Worm (Caenorhabditis elegans) whole organism, mixed stage, embryonic: Measurements from ENCODE around the gene lgc-42.
A peak's percentile ranks its signal among the peaks of the same experiment; 100 is the strongest.

Experiments used
- M03D4.4 ChIP-seq: sonication (generic microtip); optimal IDR thresholded peaks from 2 replicates; lab custom pipeline; 2017; ENCODE audit warnings: mild to moderate bottlenecking, missing genetic modification characterization, missing compliant biosample characterization
- bed-3 ChIP-seq: fragments of 200-800 bp; sonication (Bioruptor generic); optimal IDR thresholded peaks from 3 replicates; lab custom pipeline; 2018; ENCODE audit warnings: mild to moderate bottlenecking, missing genetic modification characterization, moderate library complexity, missing compliant biosample characterization
- blmp-1 ChIP-seq: fragments of 150-350 bp; optimal IDR thresholded peaks from 2 replicates; lab custom pipeline; 2014; ENCODE audit warnings: missing biosample characterization, missing genetic modification characterization
- ceh-39 ChIP-seq: fragments of 150-350 bp; optimal IDR thresholded peaks from 2 replicates; lab custom pipeline; 2014; ENCODE audit warnings: missing biosample characterization, missing genetic modification characterization
- ceh-43 ChIP-seq: fragments of 200-800 bp; sonication (Bioruptor generic); optimal IDR thresholded peaks from 2 replicates; lab custom pipeline; 2018; ENCODE audit warnings: mild to moderate bottlenecking, missing genetic modification characterization, moderate library complexity, missing compliant biosample characterization
- ceh-83 ChIP-seq: fragments of 200-800 bp; sonication (Bioruptor generic); optimal IDR thresholded peaks from 2 replicates; lab custom pipeline; 2018; ENCODE audit warnings: mild to moderate bottlenecking, missing genetic modification characterization, missing compliant biosample characterization
- ces-1 ChIP-seq: fragments of 150-350 bp; optimal IDR thresholded peaks from 2 replicates; lab custom pipeline; 2014; ENCODE audit warnings: missing biosample characterization, missing genetic modification reagents, missing genetic modification characterization
- cnd-1 ChIP-seq: fragments of 200-800 bp; sonication (Bioruptor generic); optimal IDR thresholded peaks from 2 replicates; lab custom pipeline; 2018; ENCODE audit warnings: mild to moderate bottlenecking, missing genetic modification characterization, missing compliant biosample characterization
- drap-1 ChIP-seq: fragments of 200-800 bp; sonication (Bioruptor generic); optimal IDR thresholded peaks from 3 replicates; lab custom pipeline; 2018; ENCODE audit warnings: mild to moderate bottlenecking, missing genetic modification characterization, missing compliant biosample characterization
- elt-1 ChIP-seq: sonication (generic microtip); optimal IDR thresholded peaks from 2 replicates; lab custom pipeline; 2017; ENCODE audit warnings: missing genetic modification characterization, mild to moderate bottlenecking, missing compliant biosample characterization, antibody characterized with exemption, moderate library complexity, borderline replicate concordance; ENCODE audit not compliant: insufficient read depth
- elt-3 ChIP-seq: fragments of 150-350 bp; optimal IDR thresholded peaks from 2 replicates; lab custom pipeline; 2014; ENCODE audit warnings: missing biosample characterization, missing genetic modification characterization
- ham-2 ChIP-seq: fragments of 200-800 bp; sonication (Bioruptor generic); optimal IDR thresholded peaks from 2 replicates; lab custom pipeline; 2018; ENCODE audit warnings: mild to moderate bottlenecking, missing genetic modification characterization, missing compliant biosample characterization
- hlh-1 ChIP-seq: fragments of 150-350 bp; optimal IDR thresholded peaks from 2 replicates; lab custom pipeline; 2014; ENCODE audit warnings: missing biosample characterization, missing genetic modification reagents, missing genetic modification characterization
- lin-13 ChIP-seq: fragments of 150-350 bp; optimal IDR thresholded peaks from 2 replicates; lab custom pipeline; 2014; ENCODE audit warnings: missing biosample characterization, missing genetic modification characterization
- lin-32 ChIP-seq: fragments of 200-800 bp; sonication (Bioruptor generic); optimal IDR thresholded peaks from 2 replicates; lab custom pipeline; 2018; ENCODE audit warnings: mild to moderate bottlenecking, missing genetic modification characterization, missing compliant biosample characterization
- lsy-2 ChIP-seq: fragments of 150-350 bp; optimal IDR thresholded peaks from 2 replicates; lab custom pipeline; 2014; ENCODE audit warnings: missing biosample characterization, missing genetic modification characterization
- mab-5 ChIP-seq: fragments of 150-350 bp; optimal IDR thresholded peaks from 2 replicates; lab custom pipeline; 2014; ENCODE audit warnings: missing biosample characterization, missing genetic modification characterization
- mep-1 ChIP-seq: fragments of 150-350 bp; optimal IDR thresholded peaks from 2 replicates; lab custom pipeline; 2017; ENCODE audit warnings: missing biosample characterization, missing genetic modification reagents, missing genetic modification characterization, inconsistent platforms
- nhr-12 ChIP-seq: fragments of 150-350 bp; optimal IDR thresholded peaks from 2 replicates; lab custom pipeline; 2014; ENCODE audit warnings: missing biosample characterization, missing genetic modification characterization
- nhr-237 ChIP-seq: fragments of 150-350 bp; optimal IDR thresholded peaks from 2 replicates; lab custom pipeline; 2014; ENCODE audit warnings: missing biosample characterization, missing genetic modification characterization
- nhr-28 ChIP-seq: fragments of 150-350 bp; optimal IDR thresholded peaks from 2 replicates; lab custom pipeline; 2014; ENCODE audit warnings: missing biosample characterization, missing genetic modification characterization
- nhr-76 ChIP-seq: sonication (generic microtip); optimal IDR thresholded peaks from 2 replicates; lab custom pipeline; 2017; ENCODE audit warnings: missing biosample characterization, missing genetic modification characterization
- sem-2 ChIP-seq: fragments of 200-800 bp; sonication (Bioruptor generic); optimal IDR thresholded peaks from 2 replicates; lab custom pipeline; 2018; ENCODE audit warnings: mild to moderate bottlenecking, missing genetic modification characterization, missing compliant biosample characterization
- sptf-1 ChIP-seq: sonication (generic microtip); optimal IDR thresholded peaks from 2 replicates; lab custom pipeline; 2017; ENCODE audit warnings: mild to moderate bottlenecking, missing genetic modification characterization, moderate library complexity, missing compliant biosample characterization
- tbx-8 ChIP-seq: fragments of 200-800 bp; sonication (Bioruptor generic); optimal IDR thresholded peaks from 2 replicates; lab custom pipeline; 2018; ENCODE audit warnings: mild to moderate bottlenecking, missing genetic modification characterization, moderate library complexity, missing compliant biosample characterization
- unc-120 ChIP-seq: sonication (generic microtip); optimal IDR thresholded peaks from 2 replicates; lab custom pipeline; 2017; ENCODE audit warnings: missing genetic modification characterization, missing compliant biosample characterization; ENCODE audit not compliant: poor library complexity, severe bottlenecking
- unc-39 ChIP-seq: fragments of 150-350 bp; optimal IDR thresholded peaks from 2 replicates; lab custom pipeline; 2014; ENCODE audit warnings: missing biosample characterization, missing genetic modification characterization
- unc-62 ChIP-seq: fragments of 150-350 bp; optimal IDR thresholded peaks from 2 replicates; lab custom pipeline; 2014; ENCODE audit warnings: missing biosample characterization, missing genetic modification reagents, missing genetic modification characterization
- zip-8 ChIP-seq: fragments of 150-350 bp; optimal IDR thresholded peaks from 2 replicates; lab custom pipeline; 2014; ENCODE audit warnings: missing biosample characterization, missing genetic modification characterization
- ztf-11 ChIP-seq: fragments of 150-350 bp; optimal IDR thresholded peaks from 2 replicates; lab custom pipeline; 2014; ENCODE audit warnings: missing biosample characterization, missing genetic modification characterization

The lgc-42 gene

DNA sequence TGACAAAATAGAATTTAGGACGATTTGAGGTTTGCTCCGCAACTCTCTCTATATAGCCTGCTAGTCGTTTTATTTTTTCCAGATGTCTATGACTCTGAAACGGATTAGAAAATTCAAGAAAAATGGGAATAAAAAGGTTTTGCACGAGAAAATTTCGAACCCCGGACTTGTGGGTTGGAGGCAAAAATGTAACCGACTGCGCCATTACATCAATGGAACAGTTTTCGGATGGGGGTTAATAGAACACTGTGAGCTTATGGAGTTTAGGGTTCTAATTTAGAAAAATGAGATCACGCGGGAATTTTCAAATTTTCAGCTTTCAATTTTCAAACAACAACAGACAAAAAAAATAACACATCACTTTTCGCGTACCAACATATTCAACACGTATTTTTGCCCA lies 34.1 kb downstream of the lgc-42 start:
- TF ChIP-seq drap-1 (no peak), cnd-1 (tag; lab: Kevin White, UChicago) (no peak), hlh-1 (tag; lab: Kevin White, UChicago) (no peak), lsy-2 (tag; lab: Kevin White, UChicago) (no peak), elt-3 (tag; lab: Kevin White, UChicago) (no peak), ceh-83 (GFP tag; lab: Kevin White, UChicago) (no peak), ceh-39 (tag; lab: Kevin White, UChicago) (no peak), nhr-28 (tag; lab: Kevin White, UChicago) (no peak), tbx-8 (GFP tag; lab: Kevin White, UChicago) (no peak), ceh-43 (GFP tag; lab: Kevin White, UChicago) (no peak), blmp-1 (no peak), sptf-1 (tag; lab: Kevin White, UChicago) (no peak), nhr-12 (tag; lab: Kevin White, UChicago) (no peak), unc-39 (tag; lab: Kevin White, UChicago) (no peak), lin-32 (GFP tag; lab: Kevin White, UChicago) (no peak), bed-3 (no peak), ces-1 (GFP tag; lab: Kevin White, UChicago) (no peak), unc-120 (no peak), mep-1 (tag; lab: Kevin White, UChicago) (no peak), mab-5 (tag; lab: Kevin White, UChicago) (no peak)

DNA sequence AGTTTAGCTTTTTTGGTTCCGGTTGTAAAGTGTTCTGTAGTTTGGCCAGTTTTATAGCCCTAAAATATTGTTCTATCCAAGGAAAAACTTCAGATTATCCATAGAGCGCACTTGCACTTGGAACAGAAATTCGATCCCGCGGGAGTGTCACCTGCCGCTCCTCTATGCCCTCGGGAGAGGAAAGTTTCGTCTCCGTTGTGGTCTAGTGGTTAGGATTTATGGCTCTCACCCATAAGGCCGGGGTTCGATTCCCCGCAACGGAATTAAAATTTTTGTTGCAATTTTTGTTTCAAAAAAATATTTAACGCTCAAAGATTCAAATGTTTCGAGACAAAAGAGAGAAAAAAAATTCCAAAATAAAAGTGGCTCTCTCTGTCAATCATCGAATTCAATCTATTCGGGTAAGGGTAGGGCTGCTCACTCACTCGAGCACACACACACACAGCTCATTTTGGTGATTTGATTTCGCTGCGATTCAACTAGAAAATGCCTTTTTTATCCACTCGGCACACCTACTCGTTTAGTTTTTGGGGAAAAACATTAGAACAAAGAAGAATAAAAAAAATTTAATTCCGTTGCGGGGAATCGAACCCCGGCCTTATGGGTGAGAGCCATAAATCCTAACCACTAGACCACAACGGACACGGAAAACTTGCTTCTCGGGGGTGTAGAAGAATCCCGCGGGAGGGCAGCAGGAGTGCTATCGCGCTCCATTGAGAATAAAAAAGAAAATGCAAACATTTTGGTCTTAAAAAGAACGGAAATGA lies 34.8 kb downstream of the lgc-42 start:
- TF ChIP-seq unc-120 (peak; percentile 17), ces-1 (GFP tag; lab: Kevin White, UChicago) (peak; percentile 58), sem-2 (GFP tag; lab: Kevin White, UChicago) (no peak)

DNA sequence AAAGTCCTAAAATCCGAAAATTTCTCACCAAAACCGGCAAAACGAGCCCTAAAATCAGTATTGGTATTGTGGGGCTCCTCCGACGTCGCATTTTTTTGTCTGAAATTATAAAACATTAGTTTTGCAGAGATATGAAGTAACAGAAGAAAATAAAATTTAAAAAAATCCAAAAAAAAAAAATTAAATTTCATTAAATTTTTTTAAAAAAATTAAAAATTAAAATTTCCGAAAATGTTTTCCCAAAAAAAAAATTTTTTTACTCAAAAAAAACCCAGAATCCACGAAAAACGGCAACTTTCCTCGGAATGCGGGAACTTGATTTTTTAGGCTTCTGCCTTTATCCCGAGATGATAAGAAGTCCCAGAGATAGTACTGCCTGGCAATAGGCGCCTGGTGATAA lies 50.2 kb downstream of the lgc-42 start, which contains the start of gene dpy-1:
dpy-1 (minus strand) TSS at position 101 of the 400 bp plus-strand sequence.
- TF ChIP-seq M03D4.4 (tag; lab: Kevin White, UChicago) (no peak), unc-39 (tag; lab: Kevin White, UChicago) (no peak)

DNA sequence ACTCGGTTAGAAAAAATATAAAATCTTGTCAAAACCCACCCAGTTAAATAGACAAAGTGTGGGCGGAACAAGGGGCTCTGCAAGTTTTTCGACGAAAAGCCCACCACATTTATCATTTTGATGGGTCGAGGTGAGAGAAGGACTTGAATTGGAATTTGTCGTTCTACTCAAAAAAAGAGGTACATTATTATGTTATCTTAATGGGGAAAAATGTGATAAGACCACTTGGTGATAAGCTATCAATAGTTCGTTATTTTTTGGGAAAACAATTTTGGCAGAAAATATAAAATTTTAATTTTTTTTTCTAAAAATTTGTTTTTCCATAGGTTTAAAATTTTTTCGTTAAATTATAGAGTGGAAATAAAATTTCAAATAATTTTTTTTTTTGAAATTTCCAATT lies 52.2 kb downstream of the lgc-42 start:
- TF ChIP-seq ceh-83 (GFP tag; lab: Kevin White, UChicago), result no peak
- TF ChIP-seq elt-1 (tag; lab: Kevin White, UChicago), result no peak
- no peak for TF ChIP-seq bed-3
- TF ChIP-seq ham-2, result no peak
- TF ChIP-seq unc-120, result no peak
- TF ChIP-seq lin-32 (GFP tag; lab: Kevin White, UChicago), result no peak
- no peak for TF ChIP-seq unc-62 (GFP tag; lab: Kevin White, UChicago)
- no peak for TF ChIP-seq zip-8 (tag; lab: Kevin White, UChicago)
- TF ChIP-seq nhr-76 (tag; lab: Kevin White, UChicago), result no peak
- no peak for TF ChIP-seq ces-1 (GFP tag; lab: Kevin White, UChicago)
- TF ChIP-seq ceh-43 (GFP tag; lab: Kevin White, UChicago), result no peak
- TF ChIP-seq hlh-1 (tag; lab: Kevin White, UChicago), result no peak
- TF ChIP-seq mep-1 (tag; lab: Kevin White, UChicago), result no peak
- no peak for TF ChIP-seq lsy-2 (tag; lab: Kevin White, UChicago)
- TF ChIP-seq unc-39 (tag; lab: Kevin White, UChicago), result no peak
- TF ChIP-seq elt-3 (tag; lab: Kevin White, UChicago), result no peak
- no peak for TF ChIP-seq ztf-11 (tag; lab: Kevin White, UChicago)
- no peak for TF ChIP-seq lin-13 (tag; lab: Kevin White, UChicago)
- TF ChIP-seq, all 35 proteins: peak for 0

DNA sequence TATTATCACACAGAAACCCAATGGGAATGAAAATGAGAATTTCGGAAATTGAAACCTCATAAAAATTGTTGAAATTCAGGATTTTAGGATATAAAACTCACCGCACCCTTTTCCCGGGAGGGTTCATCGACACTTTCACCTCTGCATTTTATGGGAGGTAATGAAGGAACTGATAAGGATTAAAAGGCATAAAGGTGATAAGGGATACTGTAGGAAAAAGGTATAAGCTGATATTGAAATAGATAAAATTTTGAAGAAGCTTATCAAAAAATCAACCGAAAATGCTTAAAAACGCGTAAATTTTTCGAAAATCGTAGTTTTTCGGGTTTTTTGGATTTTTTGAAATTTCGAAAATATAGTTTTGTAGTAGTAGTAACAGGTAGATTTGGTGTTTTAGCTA lies 52.8 kb downstream of the lgc-42 start:
- no peak for TF ChIP-seq lin-32 (GFP tag; lab: Kevin White, UChicago)
- no peak for TF ChIP-seq sem-2 (GFP tag; lab: Kevin White, UChicago)
- no peak for TF ChIP-seq nhr-237 (tag; lab: Kevin White, UChicago)
- TF ChIP-seq nhr-12 (tag; lab: Kevin White, UChicago), result no peak
- TF ChIP-seq unc-62 (GFP tag; lab: Kevin White, UChicago), result no peak
- no peak for TF ChIP-seq ceh-43 (GFP tag; lab: Kevin White, UChicago)
- TF ChIP-seq ces-1 (GFP tag; lab: Kevin White, UChicago), result no peak
- no peak for TF ChIP-seq lin-13 (tag; lab: Kevin White, UChicago)
- no peak for TF ChIP-seq ztf-11 (tag; lab: Kevin White, UChicago)
- no peak for TF ChIP-seq ceh-83 (GFP tag; lab: Kevin White, UChicago)
- TF ChIP-seq unc-120, result no peak
- TF ChIP-seq, all 35 proteins: peak for 0
